Fruit fly (Drosophila melanogaster) Kc167 (cell line): ENCODE measurements around the gene CG13884.

Experiments
- Myc ChIP-seq: fragments of >200 bp; optimal IDR thresholded peaks from 2 replicates; lab custom pipeline; 2017; ENCODE audit warnings: missing external identifiers
- h ChIP-seq: fragments of >200 bp; optimal IDR thresholded peaks from 3 replicates; lab custom pipeline; 2018; ENCODE audit warnings: missing external identifiers
- insv ChIP-seq: fragments of >200 bp; optimal IDR thresholded peaks from 3 replicates; lab custom pipeline; 2018; ENCODE audit warnings: missing external identifiers
- psq ChIP-seq: fragments of >200 bp; optimal IDR thresholded peaks from 2 replicates; lab custom pipeline; 2017; ENCODE audit warnings: missing external identifiers

DNA sequence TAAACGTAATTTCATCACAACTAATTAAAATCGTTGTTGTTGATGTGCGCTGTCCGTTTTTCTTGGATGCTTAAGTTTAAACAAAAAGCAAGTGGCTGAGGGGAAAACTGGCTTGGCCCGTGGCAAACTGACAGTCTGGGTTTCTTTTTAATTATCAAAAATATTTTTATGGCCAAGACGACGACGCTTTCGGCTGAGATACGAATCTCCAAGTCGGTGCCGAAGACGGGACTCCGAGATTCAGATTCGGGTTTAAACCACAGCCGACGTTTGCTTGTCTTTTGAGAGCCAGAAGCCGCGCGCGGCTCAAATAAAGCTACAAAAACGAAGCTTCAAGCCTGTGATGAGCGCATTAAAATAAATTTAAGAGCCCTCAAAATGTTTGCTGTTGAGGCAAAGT is 9.4 kb upstream of the CG13884 start:
- TF ChIP-seq psq (lab: Kevin White, UChicago) (no peak), h (no peak), Myc (lab: Kevin White, UChicago) (no peak), insv (lab: Kevin White, UChicago) (no peak)
